Worm (Caenorhabditis elegans) whole organism, L3 larva: ENCODE results near the gene hgap-2.

Source experiments
- ZK546.5 ChIP-seq: sonication (generic microtip); optimal IDR thresholded peaks from 2 replicates; lab custom pipeline; 2017; ENCODE audit warnings: missing biosample characterization, missing genetic modification characterization
- aly-2 ChIP-seq: fragments of 150-350 bp; optimal IDR thresholded peaks from 2 replicates; lab custom pipeline; 2014; ENCODE audit warnings: missing biosample characterization, missing genetic modification characterization
- ceh-16 ChIP-seq: sonication (generic microtip); optimal IDR thresholded peaks from 2 replicates; lab custom pipeline; 2017; ENCODE audit warnings: missing biosample characterization, missing genetic modification characterization
- ceh-28 ChIP-seq: fragments of 150-350 bp; optimal IDR thresholded peaks from 2 replicates; lab custom pipeline; 2014; ENCODE audit warnings: missing biosample characterization, missing genetic modification reagents, missing genetic modification characterization
- ceh-82 ChIP-seq: fragments of 150-350 bp; optimal IDR thresholded peaks from 2 replicates; lab custom pipeline; 2014; ENCODE audit warnings: missing biosample characterization, missing genetic modification characterization
- daf-12 ChIP-seq: fragments of 150-350 bp; optimal IDR thresholded peaks from 2 replicates; lab custom pipeline; 2014; ENCODE audit warnings: missing biosample characterization, missing genetic modification reagents, missing genetic modification characterization
- egl-27 ChIP-seq: sonication (generic microtip); optimal IDR thresholded peaks from 4 replicates; lab custom pipeline; 2017; ENCODE audit warnings: missing biosample characterization, missing genetic modification reagents, missing genetic modification characterization
- egl-5 ChIP-seq: fragments of 150-350 bp; optimal IDR thresholded peaks from 2 replicates; lab custom pipeline; 2017; ENCODE audit warnings: missing biosample characterization, missing genetic modification reagents, missing genetic modification characterization, inconsistent platforms
- elt-1 ChIP-seq: fragments of 150-350 bp; optimal IDR thresholded peaks from 2 replicates; lab custom pipeline; 2014; ENCODE audit warnings: missing biosample characterization, missing genetic modification characterization
- elt-2 ChIP-seq: sonication (generic microtip); optimal IDR thresholded peaks from 2 replicates; lab custom pipeline; 2016; ENCODE audit warnings: missing genetic modification reagents, mild to moderate bottlenecking, missing genetic modification characterization, missing compliant biosample characterization
- elt-3 ChIP-seq, 3 experiments: fragments of 150-350 bp in 1 of 3; sonication (generic microtip) in 2 of 3; optimal IDR thresholded peaks; 2 replicates in 2 of 3; 4 replicates in 1 of 3; lab custom pipeline; 2014 to 2017; ENCODE audit warnings: missing biosample characterization in 3 of 3, missing genetic modification characterization in 3 of 3
- fkh-10 ChIP-seq: sonication (generic microtip); optimal IDR thresholded peaks from 2 replicates; lab custom pipeline; 2017; ENCODE audit warnings: missing biosample characterization, missing genetic modification reagents, missing genetic modification characterization
- fkh-2 ChIP-seq: fragments of 150-350 bp; optimal IDR thresholded peaks from 2 replicates; lab custom pipeline; 2014; ENCODE audit warnings: missing biosample characterization, missing genetic modification reagents, missing genetic modification characterization
- lin-15B ChIP-seq: fragments of 150-350 bp; optimal IDR thresholded peaks from 2 replicates; lab custom pipeline; 2014; ENCODE audit warnings: missing biosample characterization, missing genetic modification characterization
- lin-39 ChIP-seq: fragments of 150-350 bp; optimal IDR thresholded peaks from 2 replicates; lab custom pipeline; 2018; ENCODE audit warnings: missing biosample characterization, missing genetic modification reagents, missing genetic modification characterization
- lsy-12 ChIP-seq: sonication (generic microtip); optimal IDR thresholded peaks from 2 replicates; lab custom pipeline; 2016; ENCODE audit warnings: mild to moderate bottlenecking, missing genetic modification characterization, missing compliant biosample characterization
- mdl-1 ChIP-seq: fragments of 150-350 bp; optimal IDR thresholded peaks from 2 replicates; lab custom pipeline; 2014; ENCODE audit warnings: missing biosample characterization, missing genetic modification characterization
- mml-1 ChIP-seq: fragments of 150-350 bp; sonication (generic microtip); optimal IDR thresholded peaks from 3 replicates; lab custom pipeline; 2014; ENCODE audit warnings: missing biosample characterization, missing genetic modification characterization
- nfya-1 ChIP-seq: sonication (generic microtip); optimal IDR thresholded peaks from 2 replicates; lab custom pipeline; 2017; ENCODE audit warnings: missing genetic modification characterization, mild to moderate bottlenecking, missing compliant biosample characterization, antibody characterized with exemption, moderate library complexity; ENCODE audit not compliant: insufficient read depth
- nhr-12 ChIP-seq: fragments of 150-350 bp; optimal IDR thresholded peaks from 2 replicates; lab custom pipeline; 2014; ENCODE audit warnings: missing biosample characterization, missing genetic modification characterization
- nhr-23 ChIP-seq: fragments of 150-350 bp; optimal IDR thresholded peaks from 2 replicates; lab custom pipeline; 2014; ENCODE audit warnings: missing biosample characterization, missing genetic modification reagents, missing genetic modification characterization
- nhr-237 ChIP-seq: fragments of 150-350 bp; optimal IDR thresholded peaks from 2 replicates; lab custom pipeline; 2014; ENCODE audit warnings: missing biosample characterization, missing genetic modification characterization
- nhr-25 ChIP-seq: sonication (generic microtip); optimal IDR thresholded peaks from 2 replicates; lab custom pipeline; 2017; ENCODE audit warnings: missing biosample characterization, missing genetic modification characterization
- nhr-28 ChIP-seq: fragments of 150-350 bp; optimal IDR thresholded peaks from 2 replicates; lab custom pipeline; 2014; ENCODE audit warnings: missing biosample characterization, missing genetic modification characterization
- nhr-43 ChIP-seq: sonication (generic microtip); optimal IDR thresholded peaks from 2 replicates; lab custom pipeline; 2016; ENCODE audit warnings: mild to moderate bottlenecking, missing genetic modification characterization, missing compliant biosample characterization; ENCODE audit not compliant: poor library complexity, severe bottlenecking
- nhr-77 ChIP-seq: fragments of 150-350 bp; optimal IDR thresholded peaks from 2 replicates; lab custom pipeline; 2014; ENCODE audit warnings: missing biosample characterization, missing genetic modification characterization
- pha-4 ChIP-seq: fragments of 150-350 bp; optimal IDR thresholded peaks from 2 replicates; lab custom pipeline; 2014; ENCODE audit warnings: missing biosample characterization, missing genetic modification reagents, missing genetic modification characterization
- pqm-1 ChIP-seq: fragments of 150-350 bp; optimal IDR thresholded peaks from 2 replicates; lab custom pipeline; 2017; ENCODE audit warnings: missing biosample characterization, missing genetic modification characterization, inconsistent platforms
- sea-2 ChIP-seq: fragments of 150-350 bp; sonication (generic microtip); optimal IDR thresholded peaks from 4 replicates; lab custom pipeline; 2014; ENCODE audit warnings: missing biosample characterization, missing genetic modification reagents, missing genetic modification characterization
- snpc-4 ChIP-seq: fragments of 150-350 bp; optimal IDR thresholded peaks from 2 replicates; lab custom pipeline; 2014; ENCODE audit warnings: missing biosample characterization, missing genetic modification characterization
- unc-39 ChIP-seq: sonication (generic microtip); optimal IDR thresholded peaks from 4 replicates; lab custom pipeline; 2017; ENCODE audit warnings: missing biosample characterization, missing genetic modification characterization
- unc-62 ChIP-seq: fragments of 150-350 bp; sonication (generic microtip); optimal IDR thresholded peaks from 4 replicates; lab custom pipeline; 2014; ENCODE audit warnings: missing biosample characterization, missing genetic modification reagents, missing genetic modification characterization
- zag-1 ChIP-seq: fragments of 150-350 bp; optimal IDR thresholded peaks from 2 replicates; lab custom pipeline; 2014; ENCODE audit warnings: missing biosample characterization, missing genetic modification characterization
- ztf-4 ChIP-seq: fragments of 150-350 bp; optimal IDR thresholded peaks from 2 replicates; lab custom pipeline; 2014; ENCODE audit warnings: missing biosample characterization, missing genetic modification characterization

Gene hgap-2

DNA sequence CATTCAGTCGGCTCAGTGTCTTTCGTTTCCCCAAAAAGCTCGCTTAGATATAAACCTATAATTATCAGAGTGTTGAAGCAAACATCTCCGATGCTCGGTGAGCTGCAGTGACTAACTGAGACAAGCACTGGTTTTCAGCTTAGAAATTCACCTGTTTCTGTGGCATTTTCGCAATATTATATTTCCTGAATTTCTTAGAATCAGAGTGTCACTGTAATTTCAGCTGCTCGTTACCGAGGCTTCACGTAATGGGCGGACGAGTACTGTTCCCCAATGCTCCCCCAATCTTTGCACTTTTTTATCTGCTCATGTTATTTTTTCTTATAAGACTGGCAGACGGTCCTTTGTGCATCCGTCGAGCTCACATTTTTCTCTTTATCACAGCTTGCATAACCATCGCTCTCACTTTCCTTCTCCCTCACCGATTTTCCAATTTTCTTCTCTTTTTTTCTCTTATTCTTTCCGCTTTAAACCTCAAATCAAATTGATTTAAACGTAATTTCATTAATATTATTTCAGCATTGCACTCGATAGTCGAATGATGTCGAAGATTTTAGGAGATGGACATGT is 37.3 kb upstream of the hgap-2 start, which contains the start of gene trcs-2:
Gene trcs-2, plus strand, starts transcription at position 520 of the 570 bp plus-strand sequence.
- TF ChIP-seq elt-3 (tag; optimal IDR thresholded peaks at IDR 0.05; lab: Kevin White, UChicago), result no peak
- no peak for TF ChIP-seq ceh-16 (tag; lab: Kevin White, UChicago)
- TF ChIP-seq pha-4 (tag; lab: Kevin White, UChicago), result no peak

DNA sequence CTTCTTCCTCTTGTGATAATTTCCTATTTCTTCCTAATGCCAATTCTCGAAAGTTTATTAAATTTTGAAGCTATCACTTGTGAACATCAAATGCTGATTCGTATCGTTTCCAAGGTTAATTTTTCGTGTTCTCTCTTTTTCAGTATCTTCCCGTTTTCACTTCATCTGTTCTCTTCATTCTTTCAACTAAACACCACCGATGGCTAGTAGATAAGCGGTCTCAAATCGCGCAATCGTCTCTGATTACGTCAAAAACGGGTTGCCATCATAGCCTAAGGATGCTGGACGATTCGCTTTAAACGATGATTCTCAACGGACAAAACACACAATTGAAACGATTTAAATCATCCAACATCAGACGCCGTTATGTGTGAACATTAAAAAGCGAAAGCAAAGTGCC is 32.9 kb upstream of the hgap-2 start:
- TF ChIP-seq unc-62 (GFP tag; lab: Kevin White, UChicago) (no peak), nhr-43 (tag; lab: Kevin White, UChicago) (no peak), nhr-23 (peak; percentile 66), sea-2 (GFP tag; lab: Kevin White, UChicago) (no peak), elt-1 (tag; lab: Kevin White, UChicago) (peak; percentile 98), nhr-25 (tag; lab: Kevin White, UChicago) (peak; percentile 93)

DNA sequence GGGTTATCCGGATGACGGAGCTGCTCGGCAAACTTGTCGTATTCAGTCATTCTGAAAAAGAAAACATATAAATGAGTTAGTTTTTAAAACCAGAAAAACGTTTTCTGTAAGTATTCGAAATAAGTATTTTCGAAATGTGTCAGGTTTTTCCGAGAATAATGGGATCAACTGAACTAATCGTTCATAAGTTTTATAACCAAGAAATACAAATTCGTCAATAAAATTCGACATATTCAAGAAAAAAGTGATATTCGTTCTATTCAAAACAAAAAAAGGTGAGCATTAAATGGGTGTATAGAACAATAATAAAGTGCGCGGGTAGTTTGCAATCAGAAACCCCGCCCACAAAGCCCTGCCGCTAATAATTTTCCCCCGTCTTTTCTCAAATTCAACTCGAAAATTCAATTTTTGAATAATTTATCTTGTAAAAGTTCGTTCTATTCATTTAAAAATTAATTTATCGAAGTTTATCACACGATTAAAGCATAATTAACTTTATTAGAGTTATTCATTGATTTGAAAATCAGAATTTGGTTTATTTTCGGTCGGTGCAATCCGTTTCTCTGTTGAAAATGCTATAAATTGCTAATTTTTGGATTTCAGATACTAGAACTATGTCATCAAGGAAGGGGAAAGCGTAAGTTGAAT is 31.6 kb upstream of the hgap-2 start, which contains the start of the genes cyn-11 and T01B7.5:
Gene cyn-11, minus strand, starts transcription at position 51 of the 648 bp plus-strand sequence.
Gene T01B7.5, plus strand, starts transcription at position 598 of the 648 bp plus-strand sequence.
- TF ChIP-seq snpc-4 (tag; lab: Kevin White, UChicago) (peak; percentile 16), unc-39 (no peak), pqm-1 (tag; lab: Kevin White, UChicago) (no peak), mml-1 (tag; lab: Kevin White, UChicago) (no peak), nfya-1 (tag; lab: Kevin White, UChicago) (peak; percentile 39), fkh-10 (GFP tag; lab: Kevin White, UChicago) (no peak), aly-2 (tag; lab: Kevin White, UChicago) (no peak), lsy-12 (tag; lab: Kevin White, UChicago) (no peak), nhr-43 (tag; lab: Kevin White, UChicago) (no peak), lin-15B (tag; lab: Kevin White, UChicago) (peak; percentile 2), ztf-4 (tag; lab: Kevin White, UChicago) (no peak), egl-27 (tag; lab: Kevin White, UChicago) (no peak), nhr-23 (peak; percentile 29), elt-2 (tag; lab: Kevin White, UChicago) (peak; percentile 6), ceh-16 (tag; lab: Kevin White, UChicago) (no peak), unc-62 (GFP tag; lab: Kevin White, UChicago) (no peak), egl-5 (tag; lab: Kevin White, UChicago) (no peak), pha-4 (tag; lab: Kevin White, UChicago) (peak; percentile 41), mdl-1 (tag; lab: Kevin White, UChicago) (no peak), nhr-237 (no peak), nhr-28 (tag; lab: Kevin White, UChicago) (no peak), nhr-77 (no peak), nhr-12 (no peak), fkh-2 (tag; lab: Kevin White, UChicago) (no peak), ZK546.5 (tag; lab: Kevin White, UChicago) (no peak), elt-1 (tag; lab: Kevin White, UChicago) (no peak), daf-12 (tag; lab: Kevin White, UChicago) (no peak), lin-39 (tag; lab: Kevin White, UChicago) (no peak)

DNA sequence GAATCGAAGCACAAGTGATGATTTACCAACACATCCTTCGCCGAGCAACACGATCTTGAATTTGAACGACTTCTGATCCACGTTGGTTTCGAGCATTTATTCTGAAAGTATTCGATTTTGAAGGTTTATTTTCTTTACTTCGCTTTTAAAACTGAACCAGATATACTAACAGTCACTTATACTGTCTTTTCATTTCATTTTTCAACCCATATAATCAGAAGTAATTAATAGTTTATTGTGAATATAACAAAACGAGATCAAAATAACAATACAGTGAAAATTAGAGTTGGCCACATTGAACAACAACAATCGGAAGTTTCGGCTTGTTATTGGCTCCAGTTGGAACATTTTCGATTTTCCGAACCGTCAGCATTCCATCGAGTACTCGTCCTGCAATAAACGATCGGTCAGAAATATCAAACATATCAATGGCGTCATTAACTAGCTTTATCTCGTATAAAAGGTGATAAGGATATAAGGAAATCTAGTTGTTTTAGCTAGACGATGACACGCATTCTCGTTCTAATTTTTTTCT is 30.3 kb upstream of the hgap-2 start, which contains the start of the genes rab-21 and T01B7.13:
Gene rab-21, minus strand, starts transcription at position 101 of the 535 bp plus-strand sequence.
Gene T01B7.13, plus strand, starts transcription at position 485 of the 535 bp plus-strand sequence.
- no peak for TF ChIP-seq elt-3 (tag; optimal IDR thresholded peaks at IDR 0.05; lab: Kevin White, UChicago)
- TF ChIP-seq aly-2 (tag; lab: Kevin White, UChicago), result no peak
- TF ChIP-seq sea-2 (GFP tag; lab: Kevin White, UChicago), result no peak
- no peak for TF ChIP-seq ceh-28 (tag; lab: Kevin White, UChicago)
- TF ChIP-seq fkh-10 (GFP tag; lab: Kevin White, UChicago), result no peak
- TF ChIP-seq zag-1, result no peak
- TF ChIP-seq ztf-4 (tag; lab: Kevin White, UChicago), result no peak
- TF ChIP-seq egl-5 (tag; lab: Kevin White, UChicago), result no peak
- TF ChIP-seq ceh-82, result no peak
- no peak for TF ChIP-seq unc-62 (GFP tag; lab: Kevin White, UChicago)
- TF ChIP-seq, all 47 proteins: peak for 0
